Worm (Caenorhabditis elegans): ENCODE measurements around the gene K06H7.1.

- TF ChIP-seq him-1 (tag; optimal IDR thresholded peaks at IDR 0.05), result no peak
- no peak for TF ChIP-seq W03F9.2 (tag; optimal IDR thresholded peaks at IDR 0.05)
Observed at ce11 chrIII:8066989-8067388, 32.1 kb upstream of the K06H7.1 start, which contains the start of gene pros-1.
